Worm (Caenorhabditis elegans) whole organism, L4/young adult: ENCODE measurements around the gene T16G1.3.

Source experiments
- W03F9.2 ChIP-seq: fragments of 150-350 bp; optimal IDR thresholded peaks from 2 replicates; lab custom pipeline; 2014; ENCODE audit warnings: missing biosample characterization, missing genetic modification characterization
- dao-5 ChIP-seq: sonication (generic microtip); optimal IDR thresholded peaks from 2 replicates; lab custom pipeline; 2016; ENCODE audit warnings: missing genotype, missing genetic modification characterization, moderate library complexity, missing compliant biosample characterization
- him-1 ChIP-seq: sonication (generic microtip); optimal IDR thresholded peaks from 2 replicates; lab custom pipeline; 2016; ENCODE audit warnings: missing genotype, missing genetic modification reagents, missing genetic modification characterization, missing compliant biosample characterization

- TF ChIP-seq him-1 (no peak), W03F9.2 (tag; lab: Kevin White, UChicago) (no peak), dao-5 (tag; lab: Kevin White, UChicago) (no peak)
These were observed 4.7 kb downstream of the T16G1.3 start, which contains the start of gene T16G1.5 for ce11 chrV:12939434-12939833.
